Worm (Caenorhabditis elegans) whole organism, L4 larva: ENCODE measurements around the gene F35G12.7.
A peak's percentile ranks its signal among the peaks of the same experiment; 100 is the strongest.

ENCODE experiments used
- F26F4.8 ChIP-seq: fragments of 200-800 bp; sonication (Bioruptor generic); conservative IDR thresholded peaks from 2 replicates; pipeline ENCODE4 v1.3.6; 2022; ENCODE audit warnings: missing genetic modification characterization, missing compliant biosample characterization
- F49E8.2 ChIP-seq: sonication (generic microtip); optimal IDR thresholded peaks from 2 replicates; lab custom pipeline; 2016; ENCODE audit warnings: missing compliant biosample characterization, mild to moderate bottlenecking, missing genetic modification characterization, borderline replicate concordance
- T20F7.1 ChIP-seq: fragments of 200-800 bp; sonication (Bioruptor generic); optimal IDR thresholded peaks from 2 replicates; lab custom pipeline; 2018; ENCODE audit warnings: mild to moderate bottlenecking, missing genetic modification characterization, missing compliant biosample characterization
- T26A8.4 ChIP-seq: fragments of 200-800 bp; sonication (Bioruptor generic); IDR thresholded peaks from 2 replicates; pipeline ENCODE4 v1.3.6; 2022; ENCODE audit warnings: missing genetic modification characterization, missing compliant biosample characterization
- Y5F2A.4 ChIP-seq: fragments of 200-800 bp; sonication (Bioruptor generic); optimal IDR thresholded peaks from 2 replicates; lab custom pipeline; 2018; ENCODE audit warnings: mild to moderate bottlenecking, missing genetic modification characterization, missing compliant biosample characterization
- Y75B8A.6 ChIP-seq: fragments of 200-800 bp; sonication (Bioruptor generic); IDR thresholded peaks from 2 replicates; pipeline ENCODE4 v1.3.6; 2022; ENCODE audit warnings: missing genetic modification reagents, missing genetic modification characterization, missing compliant biosample characterization
- aha-1 ChIP-seq: fragments of 150-350 bp; peaks from one replicate; lab custom pipeline; 2014; ENCODE audit warnings: missing biosample characterization, missing genetic modification characterization
- ama-1 ChIP-seq: fragments of 150-350 bp; optimal IDR thresholded peaks from 2 replicates; lab custom pipeline; 2014; ENCODE audit warnings: inconsistent platforms, mixed read lengths
- ceh-20 ChIP-seq: fragments of 200-800 bp; sonication (Bioruptor generic); IDR thresholded peaks from 2 replicates; pipeline ENCODE4 v1.3.6; 2022; ENCODE audit warnings: missing genetic modification reagents, missing genetic modification characterization, missing compliant biosample characterization
- ceh-32 ChIP-seq: sonication (generic microtip); optimal IDR thresholded peaks from 2 replicates; lab custom pipeline; 2016; ENCODE audit warnings: mild to moderate bottlenecking, missing genetic modification characterization, missing compliant biosample characterization; ENCODE audit not compliant: poor library complexity
- ceh-82 ChIP-seq: sonication (generic microtip); optimal IDR thresholded peaks from 2 replicates; lab custom pipeline; 2017; ENCODE audit warnings: missing biosample characterization, missing genetic modification characterization
- ctbp-1 ChIP-seq: fragments of 200-800 bp; sonication (Bioruptor generic); IDR thresholded peaks from 2 replicates; pipeline ENCODE4 v1.3.6; 2022; ENCODE audit warnings: missing genetic modification reagents, missing genetic modification characterization, missing compliant biosample characterization
- daf-16 ChIP-seq, 3 experiments: sonication (generic microtip); optimal IDR thresholded peaks; 2 replicates each; lab custom pipeline; 2016 to 2017; ENCODE audit warnings: missing genetic modification characterization in 3 of 3, missing genetic modification reagents in 3 of 3, mild to moderate bottlenecking in 2 of 3, missing compliant biosample characterization in 2 of 3, missing biosample characterization in 1 of 3, moderate library complexity in 1 of 3
- dmd-8 ChIP-seq: fragments of 200-800 bp; sonication (Bioruptor generic); IDR thresholded peaks from 2 replicates; pipeline ENCODE4 v1.3.6; 2022; ENCODE audit warnings: missing genetic modification characterization, missing compliant biosample characterization
- dpl-1 ChIP-seq: fragments of 150-350 bp; optimal IDR thresholded peaks from 2 replicates; lab custom pipeline; 2014; ENCODE audit warnings: missing biosample characterization, missing genetic modification reagents, missing genetic modification characterization
- dve-1 ChIP-seq: sonication (generic microtip); optimal IDR thresholded peaks from 2 replicates; lab custom pipeline; 2017; ENCODE audit warnings: antibody characterized with exemption, mild to moderate bottlenecking, missing genetic modification characterization, missing compliant biosample characterization; ENCODE audit not compliant: insufficient read depth
- hlh-11 ChIP-seq: fragments of 200-800 bp; sonication (Bioruptor generic); optimal IDR thresholded peaks from 2 replicates; lab custom pipeline; 2018; ENCODE audit warnings: mild to moderate bottlenecking, missing genetic modification characterization, missing compliant biosample characterization
- hlh-30 ChIP-seq: sonication (generic microtip); optimal IDR thresholded peaks from 2 replicates; lab custom pipeline; 2017; ENCODE audit warnings: antibody characterized with exemption, mild to moderate bottlenecking, missing genetic modification characterization, missing compliant biosample characterization; ENCODE audit not compliant: insufficient read depth
- hmg-1.1 ChIP-seq: fragments of 200-800 bp; sonication (Bioruptor generic); IDR thresholded peaks from 2 replicates; pipeline ENCODE4 v1.3.6; 2022; ENCODE audit warnings: missing genetic modification reagents, missing genetic modification characterization, missing compliant biosample characterization
- lim-7 ChIP-seq: fragments of 200-800 bp; sonication (Bioruptor generic); IDR thresholded peaks from 2 replicates; pipeline ENCODE4 v1.3.6; 2022; ENCODE audit warnings: missing genetic modification characterization, missing compliant biosample characterization
- lin-39 ChIP-seq: fragments of 150-350 bp; optimal IDR thresholded peaks from 2 replicates; lab custom pipeline; 2014; ENCODE audit warnings: missing biosample characterization, missing genetic modification reagents, missing genetic modification characterization
- lir-3 ChIP-seq: sonication (generic microtip); optimal IDR thresholded peaks from 2 replicates; lab custom pipeline; 2016; ENCODE audit warnings: mild to moderate bottlenecking, missing genetic modification characterization, missing compliant biosample characterization
- madf-9 ChIP-seq: fragments of 200-800 bp; sonication (Bioruptor generic); conservative IDR thresholded peaks from 2 replicates; pipeline ENCODE4 v1.3.6; 2022; ENCODE audit warnings: missing genetic modification reagents, missing genetic modification characterization, missing compliant biosample characterization
- mdl-1 ChIP-seq, 2 experiments: fragments of 150-350 bp in 1 of 2; sonication (generic microtip) in 1 of 2; optimal IDR thresholded peaks; 2 replicates each; lab custom pipeline; 2014 to 2017; ENCODE audit warnings: missing biosample characterization in 2 of 2, missing genetic modification characterization in 2 of 2
- mep-1 ChIP-seq: fragments of 150-350 bp; sonication (generic microtip); optimal IDR thresholded peaks from 3 replicates; lab custom pipeline; 2014; ENCODE audit warnings: missing biosample characterization, missing genetic modification characterization
- mes-2 ChIP-seq: sonication (generic microtip); optimal IDR thresholded peaks from 2 replicates; lab custom pipeline; 2016; ENCODE audit warnings: missing genotype, mild to moderate bottlenecking, missing genetic modification characterization, missing compliant biosample characterization; ENCODE audit not compliant: poor library complexity, severe bottlenecking
- mxl-3 ChIP-seq: fragments of 200-800 bp; sonication (Bioruptor generic); optimal IDR thresholded peaks from 2 replicates; lab custom pipeline; 2018; ENCODE audit warnings: mild to moderate bottlenecking, missing genetic modification characterization, missing compliant biosample characterization
- nhr-10 ChIP-seq: fragments of 150-350 bp; optimal IDR thresholded peaks from 2 replicates; lab custom pipeline; 2014; ENCODE audit warnings: missing biosample characterization, missing genetic modification characterization
- nhr-11 ChIP-seq: fragments of 150-350 bp; optimal IDR thresholded peaks from 2 replicates; lab custom pipeline; 2014; ENCODE audit warnings: missing biosample characterization, missing genetic modification characterization
- nhr-25 ChIP-seq: sonication (generic microtip); optimal IDR thresholded peaks from 2 replicates; lab custom pipeline; 2017; ENCODE audit warnings: missing genetic modification characterization, mild to moderate bottlenecking, missing compliant biosample characterization, antibody characterized with exemption, moderate library complexity, borderline replicate concordance; ENCODE audit not compliant: insufficient read depth
- nhr-28 ChIP-seq: fragments of 150-350 bp; optimal IDR thresholded peaks from 2 replicates; lab custom pipeline; 2014; ENCODE audit warnings: missing biosample characterization, missing genetic modification characterization
- nhr-6 ChIP-seq: fragments of 150-350 bp; optimal IDR thresholded peaks from 2 replicates; lab custom pipeline; 2014; ENCODE audit warnings: missing biosample characterization, missing genetic modification characterization
- nhr-77 ChIP-seq: fragments of 150-350 bp; optimal IDR thresholded peaks from 2 replicates; lab custom pipeline; 2014; ENCODE audit warnings: missing biosample characterization, missing genetic modification characterization
- php-3 ChIP-seq: fragments of 200-800 bp; sonication (Bioruptor generic); IDR thresholded peaks from 2 replicates; pipeline ENCODE4 v1.3.6; 2022; ENCODE audit warnings: missing genetic modification reagents, missing genetic modification characterization, missing compliant biosample characterization
- pqm-1 ChIP-seq: sonication (generic microtip); optimal IDR thresholded peaks from 2 replicates; lab custom pipeline; 2017; ENCODE audit warnings: missing biosample characterization, missing genetic modification characterization
- rbr-2 ChIP-seq: sonication (generic microtip); optimal IDR thresholded peaks from 2 replicates; lab custom pipeline; 2016; ENCODE audit warnings: missing genotype, missing genetic modification characterization, missing compliant biosample characterization
- saeg-2 ChIP-seq: fragments of 200-800 bp; sonication (Bioruptor generic); IDR thresholded peaks from 2 replicates; pipeline ENCODE4 v1.3.6; 2022; ENCODE audit warnings: missing genetic modification reagents, missing genetic modification characterization, missing compliant biosample characterization
- skn-1 ChIP-seq: fragments of 150-350 bp; optimal IDR thresholded peaks from 2 replicates; lab custom pipeline; 2014; ENCODE audit warnings: missing biosample characterization, missing genetic modification characterization
- spr-1 ChIP-seq: sonication (generic microtip); optimal IDR thresholded peaks from 2 replicates; lab custom pipeline; 2016; ENCODE audit warnings: mild to moderate bottlenecking, missing genetic modification characterization, missing compliant biosample characterization
- tag-97 ChIP-seq: fragments of 200-800 bp; sonication (Bioruptor generic); IDR thresholded peaks from 2 replicates; pipeline ENCODE4 v1.3.6; 2022; ENCODE audit warnings: missing genetic modification characterization, missing compliant biosample characterization
- vab-7 ChIP-seq: fragments of 200-800 bp; sonication (Bioruptor generic); IDR thresholded peaks from 2 replicates; pipeline ENCODE4 v1.3.6; 2022; ENCODE audit warnings: missing genetic modification reagents, missing genetic modification characterization, missing compliant biosample characterization
- zfp-3 ChIP-seq: fragments of 200-800 bp; sonication (Bioruptor generic); conservative IDR thresholded peaks from 2 replicates; pipeline ENCODE4 v1.3.6; 2022; ENCODE audit warnings: missing genetic modification reagents, missing genetic modification characterization, missing compliant biosample characterization
- zip-11 ChIP-seq: fragments of 200-800 bp; sonication (Bioruptor generic); IDR thresholded peaks from 2 replicates; pipeline ENCODE4 v1.3.6; 2022; ENCODE audit warnings: missing genetic modification characterization, missing compliant biosample characterization
- zip-2 ChIP-seq: fragments of 150-350 bp; optimal IDR thresholded peaks from 2 replicates; lab custom pipeline; 2014; ENCODE audit warnings: missing biosample characterization, missing genetic modification characterization

F35G12.7 gene

DNA sequence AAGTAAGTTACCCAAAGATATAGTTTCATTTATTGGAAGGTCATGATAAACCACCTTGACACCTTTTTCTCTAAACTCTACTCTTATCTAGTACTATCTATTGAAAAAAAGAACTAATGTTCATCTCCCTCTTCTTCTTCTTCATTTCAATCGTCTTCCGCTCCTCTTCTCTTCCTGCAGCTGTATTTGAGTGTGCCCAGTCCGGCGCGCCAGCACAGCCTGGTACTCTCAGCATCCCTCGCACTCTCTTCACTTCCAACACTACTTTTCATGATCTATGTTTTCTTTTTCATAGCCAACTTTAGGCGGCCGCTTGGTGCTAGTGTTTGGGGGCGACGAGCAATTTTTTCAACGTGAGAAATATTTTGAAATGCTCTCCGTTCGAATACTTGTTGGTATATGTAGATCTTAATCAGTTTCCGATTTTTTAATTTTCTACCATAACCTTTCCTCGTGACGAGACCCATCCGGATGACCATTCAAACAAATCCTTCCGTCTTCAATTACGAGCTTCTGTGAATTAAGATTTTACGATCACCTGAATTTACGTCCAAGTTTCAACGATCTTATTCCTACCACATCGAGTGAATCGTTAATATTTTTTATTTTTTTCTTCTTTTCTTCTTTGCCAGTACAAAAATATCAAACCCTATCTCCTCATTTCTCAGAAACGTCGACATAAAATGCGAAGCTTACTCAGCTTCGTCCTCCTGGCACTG, 24.9 kb downstream of the F35G12.7 start, which contains the start of gene pan-1 (continued):
- TF ChIP-seq zip-2 (tag; lab: Kevin White, UChicago) (no peak), nhr-77 (no peak), tag-97 (GFP tag; lab: Robert Waterston, UW) (no peak), lin-39 (no peak), lir-3 (tag; lab: Kevin White, UChicago) (no peak), T20F7.1 (GFP tag; lab: Kevin White, UChicago) (no peak), ceh-32 (no peak), nhr-6 (tag; lab: Kevin White, UChicago) (no peak), zfp-3 (no peak), hlh-11 (tag; lab: Kevin White, UChicago) (peak; percentile 89), F26F4.8 (GFP tag; lab: Robert Waterston, UW) (no peak), F49E8.2 (tag; lab: Kevin White, UChicago) (no peak), lim-7 (GFP tag; lab: Robert Waterston, UW) (no peak), spr-1 (tag; lab: Kevin White, UChicago) (no peak), Y75B8A.6 (no peak), nhr-11 (tag; lab: Kevin White, UChicago) (peak; percentile 15), nhr-10 (tag; lab: Kevin White, UChicago) (no peak)

ce11 chrIII:4561286-4561685, 25.8 kb downstream of the F35G12.7 start:
- TF ChIP-seq dve-1 (tag; lab: Kevin White, UChicago) (peak; percentile 51), dmd-8 (no peak), pqm-1 (tag; lab: Kevin White, UChicago) (peak; percentile 61), daf-16 (GFP tag; optimal IDR thresholded peaks at IDR 0.05; lab: Kevin White, UChicago) (no peak), daf-16 (tag; optimal IDR thresholded peaks at IDR 0.05; lab: Kevin White, UChicago) (peak; percentile 80), madf-9 (GFP tag; lab: Robert Waterston, UW) (no peak), nhr-6 (tag; lab: Kevin White, UChicago) (no peak), aha-1 (tag; lab: Kevin White, UChicago) (no peak), ceh-82 (tag; lab: Kevin White, UChicago) (no peak), skn-1 (tag; lab: Kevin White, UChicago) (no peak), saeg-2 (GFP tag; lab: Robert Waterston, UW) (no peak), rbr-2 (no peak), T26A8.4 (GFP tag; lab: Robert Waterston, UW) (no peak), hlh-11 (tag; lab: Kevin White, UChicago) (no peak), php-3 (GFP tag; lab: Robert Waterston, UW) (0 out of 2 replicates have a peak, but pooled peaks have one; percentile 21), hmg-1.1 (GFP tag; lab: Robert Waterston, UW) (no peak), nhr-28 (tag; lab: Kevin White, UChicago) (peak; percentile 14), ctbp-1 (GFP tag; lab: Robert Waterston, UW) (no peak)

ce11 chrIII:4560393-4560890, 26.7 kb downstream of the F35G12.7 start:
- TF ChIP-seq zfp-3, result 0 out of 2 replicates have a peak, but pooled peaks have one; percentile 27
- peak; percentile 91 for TF ChIP-seq nhr-25 (tag; lab: Kevin White, UChicago)
- peak; percentile 66 for TF ChIP-seq mes-2
- TF ChIP-seq ama-1 (lab: Kevin White, UChicago), result peak; percentile 53
- TF ChIP-seq Y5F2A.4 (GFP tag; lab: Kevin White, UChicago), result no peak
- no peak for TF ChIP-seq lim-7 (GFP tag; lab: Robert Waterston, UW)
- peak in 1 of 2 experiments; percentile 63 for TF ChIP-seq daf-16 (GFP tag; optimal IDR thresholded peaks at IDR 0.05; lab: Kevin White, UChicago)
- TF ChIP-seq daf-16 (tag; optimal IDR thresholded peaks at IDR 0.05; lab: Kevin White, UChicago), result peak; percentile 53
- peak; percentile 78 for TF ChIP-seq T26A8.4 (GFP tag; lab: Robert Waterston, UW)
- TF ChIP-seq vab-7 (GFP tag; lab: Robert Waterston, UW), result 0 out of 2 replicates have a peak, but pooled peaks have one; percentile 30
- peak; percentile 90 for TF ChIP-seq mxl-3 (GFP tag; lab: Kevin White, UChicago)
- TF ChIP-seq zip-11 (GFP tag; lab: Robert Waterston, UW), result no peak
- TF ChIP-seq hlh-30 (tag; lab: Kevin White, UChicago), result peak; percentile 84
- peak; percentile 56 for TF ChIP-seq dpl-1 (GFP tag; lab: Kevin White, UChicago)
- TF ChIP-seq pqm-1 (tag; lab: Kevin White, UChicago), result peak; percentile 26
- peak; percentile 31 for TF ChIP-seq spr-1 (tag; lab: Kevin White, UChicago)
- peak; percentile 73 for TF ChIP-seq mep-1 (tag; lab: Kevin White, UChicago)
- TF ChIP-seq nhr-6 (tag; lab: Kevin White, UChicago), result no peak
- peak; percentile 47 to 63 for TF ChIP-seq mdl-1 (tag; optimal IDR thresholded peaks at IDR 0.05; lab: Kevin White, UChicago)
- 0 out of 2 replicates have a peak, but pooled peaks have one; percentile 26 for TF ChIP-seq ceh-20 (GFP tag; lab: Robert Waterston, UW)
- peak; percentile 91 for TF ChIP-seq madf-9 (GFP tag; lab: Robert Waterston, UW)
